Fruit fly (Drosophila melanogaster) whole organism, embryonic: ENCODE results near the gene CG5986.

ENCODE experiments used
- Abd-B ChIP-seq: fragments of 200-800 bp; sonication (Bioruptor generic); optimal IDR thresholded peaks from 2 replicates; lab custom pipeline; 2018; ENCODE audit warnings: missing biosample characterization, mild to moderate bottlenecking, missing genetic modification characterization, moderate library complexity
- Atf6 ChIP-seq: fragments of 200-800 bp; sonication (Bioruptor generic); IDR thresholded peaks from 2 replicates; pipeline ENCODE4 v1.3.6; 2022; ENCODE audit warnings: missing biosample characterization, missing genetic modification characterization
- CG10543 ChIP-seq: fragments of 200-800 bp; sonication (Bioruptor generic); optimal IDR thresholded peaks from 3 replicates; lab custom pipeline; 2017; ENCODE audit warnings: missing biosample characterization, mild to moderate bottlenecking, missing genetic modification characterization, moderate library complexity
- Camta ChIP-seq: fragments of 200-800 bp; sonication (Bioruptor generic); optimal IDR thresholded peaks from 2 replicates; lab custom pipeline; 2016; ENCODE audit warnings: missing biosample characterization, missing genetic modification characterization
- Dek ChIP-seq: fragments of 200-800 bp; sonication (Bioruptor generic); optimal IDR thresholded peaks from 3 replicates; lab custom pipeline; 2019; ENCODE audit warnings: missing biosample characterization, mild to moderate bottlenecking, missing genetic modification characterization, moderate library complexity
- Med ChIP-seq: fragments of 200-800 bp; sonication (Bioruptor generic); peaks from one replicate; lab custom pipeline; 2016; ENCODE audit warnings: missing biosample characterization, missing genetic modification characterization, mild to moderate bottlenecking, inconsistent platforms, moderate library complexity
- Neu2 ChIP-seq: fragments of 200-800 bp; sonication (Bioruptor generic); optimal IDR thresholded peaks from 3 replicates; lab custom pipeline; 2016; ENCODE audit warnings: missing biosample characterization, missing genetic modification characterization, borderline replicate concordance
- YL-1 ChIP-seq: fragments of 200-800 bp; sonication (Bioruptor generic); optimal IDR thresholded peaks from 3 replicates; lab custom pipeline; 2017; ENCODE audit warnings: missing biosample characterization, mild to moderate bottlenecking, missing genetic modification characterization
- ab ChIP-seq: fragments of 200-800 bp; sonication (Bioruptor generic); optimal IDR thresholded peaks from 2 replicates; lab custom pipeline; 2016; ENCODE audit warnings: missing biosample characterization, missing genetic modification characterization
- usp ChIP-seq: fragments of >200 bp; optimal IDR thresholded peaks from 2 replicates; lab custom pipeline; 2017; ENCODE audit warnings: missing biosample characterization, missing genetic modification characterization

dm6 chr3R:24093430-24093829 lies 45.8 kb downstream of the CG5986 start:
- TF ChIP-seq Camta (GFP tag; lab: Kevin White, UChicago) (no peak), CG10543 (GFP tag; lab: Kevin White, UChicago) (no peak), ab (no peak), usp (GFP tag; lab: Kevin White, UChicago) (no peak), YL-1 (GFP tag; lab: Kevin White, UChicago) (no peak), Neu2 (no peak), Atf6 (GFP tag; lab: Robert Waterston, UW) (no peak), Med (GFP tag; lab: Kevin White, UChicago) (no peak), Abd-B (GFP tag; lab: Kevin White, UChicago) (no peak), Dek (tag; lab: Kevin White, UChicago) (no peak)
